Fruit fly (Drosophila melanogaster): Measurements from ENCODE around the gene CG12496.

dm6 chrX:2453772-2454171 lies 43.1 kb upstream of the CG12496 start:
- TF ChIP-seq psq (GFP tag; optimal IDR thresholded peaks at IDR 0.05) (no peak), brk (GFP tag; optimal IDR thresholded peaks at IDR 0.05) (no peak), pan (optimal IDR thresholded peaks at IDR 0.05) (no peak), fru (GFP tag; optimal IDR thresholded peaks at IDR 0.05) (no peak), tai (GFP tag; optimal IDR thresholded peaks at IDR 0.05) (no peak), ey (GFP tag; optimal IDR thresholded peaks at IDR 0.05) (no peak), jim (GFP tag; optimal IDR thresholded peaks at IDR 0.05) (no peak), Hr83 (GFP tag; optimal IDR thresholded peaks at IDR 0.05; ENCODE audit: poor library complexity, severe bottlenecking) (no peak), CG9705 (GFP tag; optimal IDR thresholded peaks at IDR 0.05) (no peak), lola (GFP tag; optimal IDR thresholded peaks at IDR 0.05) (no peak), Jra (GFP tag; optimal IDR thresholded peaks at IDR 0.05) (no peak), Abd-B (GFP tag; optimal IDR thresholded peaks at IDR 0.05) (no peak), br (GFP tag; optimal IDR thresholded peaks at IDR 0.05) (no peak), woc (GFP tag; optimal IDR thresholded peaks at IDR 0.05) (no peak)

Measured in whole organism, wandering third instar larva.